Fruit fly (Drosophila melanogaster) whole organism: ENCODE measurements around the gene ath.

Experiments
- CG8478 ChIP-seq: fragments of >200 bp; optimal IDR thresholded peaks from 2 replicates; lab custom pipeline; 2018; ENCODE audit warnings: inconsistent platforms
- Dll ChIP-seq: fragments of >200 bp; optimal IDR thresholded peaks from 2 replicates; lab custom pipeline; 2017
- psq ChIP-seq: fragments of >200 bp; optimal IDR thresholded peaks from 2 replicates; lab custom pipeline; 2017

DNA sequence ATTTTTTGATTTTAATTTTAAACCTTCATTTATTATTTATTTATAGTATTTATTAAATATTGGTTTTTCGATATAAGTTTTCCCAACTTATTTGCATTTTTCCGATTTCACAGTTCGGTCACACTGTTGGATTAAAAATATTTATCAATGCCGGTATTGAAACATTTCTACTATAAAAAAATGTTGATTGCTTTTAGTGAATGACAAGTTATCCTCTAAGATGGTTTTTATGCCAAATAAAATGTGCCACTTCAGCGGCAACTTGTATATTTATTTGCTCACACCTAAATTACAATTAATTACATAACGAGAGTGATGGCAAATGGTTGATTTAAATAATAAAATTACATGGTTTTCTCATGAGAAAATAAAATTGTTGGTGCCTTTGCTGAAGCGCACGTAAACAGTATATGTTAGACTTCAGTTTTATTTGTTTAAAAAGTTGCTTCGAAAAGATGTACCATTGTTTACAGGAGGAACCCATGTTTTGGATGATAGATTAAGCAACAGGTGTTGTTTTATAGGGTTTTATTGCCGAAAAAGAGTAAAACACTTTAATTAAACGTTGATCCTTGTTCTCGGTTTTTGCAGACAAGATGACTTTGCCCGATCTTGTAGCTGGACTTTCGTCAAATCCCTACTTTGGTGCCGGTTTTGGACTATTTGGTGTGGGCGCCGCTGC lies 11.7 kb downstream of the ath start, which contains the start of gene Bcs1:
- no peak for TF ChIP-seq Dll (lab: Kevin White, UChicago)
- TF ChIP-seq CG8478 (lab: Kevin White, UChicago) = no peak
- TF ChIP-seq psq (lab: Kevin White, UChicago) = no peak
